Fruit fly (Drosophila melanogaster) whole organism, embryonic: ENCODE data around the gene SerRS-m.
A peak's percentile ranks its signal among the peaks of the same experiment; 100 is the strongest.

ENCODE experiments used
- Blimp-1 ChIP-seq: fragments of 200-800 bp; sonication (Bioruptor generic); optimal IDR thresholded peaks from 3 replicates; lab custom pipeline; 2018; ENCODE audit warnings: missing biosample characterization, missing genetic modification characterization, mild to moderate bottlenecking, moderate library complexity, missing genetic modification reagents
- CG10431 ChIP-seq: fragments of 200-800 bp; sonication (Bioruptor generic); optimal IDR thresholded peaks from 3 replicates; lab custom pipeline; 2018; ENCODE audit warnings: missing biosample characterization, mild to moderate bottlenecking, missing genetic modification characterization
- CG11247 ChIP-seq: fragments of 200-800 bp; sonication (Bioruptor generic); IDR thresholded peaks from 2 replicates; pipeline ENCODE4 v1.3.6; 2022; ENCODE audit warnings: missing biosample characterization, missing genetic modification characterization
- CG11560 ChIP-seq: fragments of 200-800 bp; sonication (Bioruptor generic); IDR thresholded peaks from 3 replicates; pipeline ENCODE4 v1.3.6; 2022; ENCODE audit warnings: missing biosample characterization, missing genetic modification characterization
- CG11723 ChIP-seq: fragments of 200-800 bp; sonication (Bioruptor generic); optimal IDR thresholded peaks from 2 replicates; lab custom pipeline; 2017; ENCODE audit warnings: missing biosample characterization, mild to moderate bottlenecking, missing genetic modification characterization
- CG12104 ChIP-seq: fragments of 200-800 bp; sonication (Bioruptor generic); optimal IDR thresholded peaks from 3 replicates; lab custom pipeline; 2016; ENCODE audit warnings: missing biosample characterization, missing genetic modification characterization
- CG1529 ChIP-seq: fragments of 200-800 bp; sonication (Bioruptor generic); optimal IDR thresholded peaks from 3 replicates; lab custom pipeline; 2018; ENCODE audit warnings: missing biosample characterization, missing genetic modification characterization
- CG2202 ChIP-seq: fragments of 200-800 bp; sonication (Bioruptor generic); optimal IDR thresholded peaks from 2 replicates; lab custom pipeline; 2018; ENCODE audit warnings: missing biosample characterization, mild to moderate bottlenecking, missing genetic modification characterization
- CG33557 ChIP-seq: fragments of 200-800 bp; sonication (Bioruptor generic); optimal IDR thresholded peaks from 2 replicates; lab custom pipeline; 2019; ENCODE audit warnings: missing biosample characterization, mild to moderate bottlenecking, missing genetic modification characterization, moderate library complexity
- CG4328 ChIP-seq: fragments of 200-800 bp; sonication (Bioruptor generic); optimal IDR thresholded peaks from 3 replicates; lab custom pipeline; 2017; ENCODE audit warnings: missing biosample characterization, missing genetic modification reagents, missing genetic modification characterization
- CG6254 ChIP-seq: fragments of 200-800 bp; sonication (Bioruptor generic); optimal IDR thresholded peaks from 3 replicates; lab custom pipeline; 2017; ENCODE audit warnings: mild to moderate bottlenecking, missing biosample characterization, missing genetic modification reagents, missing genetic modification characterization
- CG6854 ChIP-seq: fragments of 200-800 bp; sonication (Bioruptor generic); optimal IDR thresholded peaks from 3 replicates; lab custom pipeline; 2017; ENCODE audit warnings: missing biosample characterization, mild to moderate bottlenecking, missing genetic modification characterization
- CG7786 ChIP-seq: fragments of 200-800 bp; sonication (Bioruptor generic); optimal IDR thresholded peaks from 2 replicates; lab custom pipeline; 2016; ENCODE audit warnings: missing biosample characterization, missing genetic modification characterization
- Camta ChIP-seq: fragments of 200-800 bp; sonication (Bioruptor generic); optimal IDR thresholded peaks from 2 replicates; lab custom pipeline; 2016; ENCODE audit warnings: missing biosample characterization, missing genetic modification characterization
- CkIIα-i1 ChIP-seq: fragments of 200-800 bp; sonication (Bioruptor generic); IDR thresholded peaks from 2 replicates; pipeline ENCODE4 v1.3.6; 2022; ENCODE audit warnings: missing biosample characterization, missing genetic modification characterization
- Doc2 ChIP-seq: fragments of 200-800 bp; sonication (Bioruptor generic); IDR thresholded peaks from 2 replicates; pipeline ENCODE4 v1.3.6; 2022; ENCODE audit warnings: missing biosample characterization, missing genetic modification characterization
- Fer3 ChIP-seq: fragments of 200-800 bp; sonication (Bioruptor generic); optimal IDR thresholded peaks from 2 replicates; lab custom pipeline; 2018; ENCODE audit warnings: missing biosample characterization, mild to moderate bottlenecking, missing genetic modification characterization, moderate library complexity
- Jarid2 ChIP-seq: fragments of 200-800 bp; sonication (Bioruptor generic); optimal IDR thresholded peaks from 3 replicates; lab custom pipeline; 2017; ENCODE audit warnings: mild to moderate bottlenecking, missing biosample characterization, missing genetic modification reagents, missing genetic modification characterization
- Myb ChIP-seq: fragments of 200-800 bp; sonication (Bioruptor generic); optimal IDR thresholded peaks from 2 replicates; lab custom pipeline; 2016; ENCODE audit warnings: missing biosample characterization, missing genetic modification characterization
- Pdp1 ChIP-seq, 2 experiments: fragments of 200-800 bp; sonication (Bioruptor generic); optimal IDR thresholded peaks; 3 replicates each; lab custom pipeline; 2016; ENCODE audit warnings: missing biosample characterization in 2 of 2, missing genetic modification characterization in 2 of 2, mild to moderate bottlenecking in 1 of 2, moderate library complexity in 1 of 2
- Sox100B ChIP-seq: fragments of 200-800 bp; sonication (Bioruptor generic); optimal IDR thresholded peaks from 3 replicates; lab custom pipeline; 2018; ENCODE audit warnings: missing biosample characterization, mild to moderate bottlenecking, missing genetic modification characterization
- Sox102F ChIP-seq: fragments of 200-800 bp; sonication (Bioruptor generic); optimal IDR thresholded peaks from 2 replicates; lab custom pipeline; 2018; ENCODE audit warnings: missing biosample characterization, mild to moderate bottlenecking, missing genetic modification characterization, moderate library complexity
- Taf1 ChIP-seq: fragments of 200-800 bp; sonication (Bioruptor generic); IDR thresholded peaks from 2 replicates; pipeline ENCODE4 v1.3.6; 2022; ENCODE audit warnings: missing biosample characterization, missing genetic modification characterization
- YL-1 ChIP-seq: fragments of 200-800 bp; sonication (Bioruptor generic); optimal IDR thresholded peaks from 3 replicates; lab custom pipeline; 2017; ENCODE audit warnings: missing biosample characterization, mild to moderate bottlenecking, missing genetic modification characterization
- abd-A ChIP-seq: fragments of 200-800 bp; sonication (Bioruptor generic); optimal IDR thresholded peaks from 3 replicates; lab custom pipeline; 2019; ENCODE audit warnings: missing biosample characterization, mild to moderate bottlenecking, missing genetic modification characterization, moderate library complexity
- bbx ChIP-seq: fragments of 200-800 bp; sonication (Bioruptor generic); IDR thresholded peaks from 2 replicates; pipeline ENCODE4 v1.3.6; 2022; ENCODE audit warnings: missing biosample characterization, missing genetic modification characterization; ENCODE audit not compliant: partially characterized antibody
- bowl ChIP-seq: fragments of 200-800 bp; sonication (Bioruptor generic); IDR thresholded peaks from 2 replicates; pipeline ENCODE4 v1.3.6; 2022; ENCODE audit warnings: missing biosample characterization, missing genetic modification characterization
- caup ChIP-seq: fragments of 200-800 bp; sonication (Bioruptor generic); optimal IDR thresholded peaks from 3 replicates; lab custom pipeline; 2017; ENCODE audit warnings: missing biosample characterization, mild to moderate bottlenecking, missing genetic modification characterization, moderate library complexity; ENCODE audit not compliant: severe bottlenecking
- ewg ChIP-seq: fragments of 200-800 bp; sonication (Bioruptor generic); optimal IDR thresholded peaks from 3 replicates; lab custom pipeline; 2017; ENCODE audit warnings: mild to moderate bottlenecking, missing biosample characterization, missing genetic modification reagents, missing genetic modification characterization
- hb ChIP-seq: fragments of 200-800 bp; sonication (Bioruptor generic); IDR thresholded peaks from 3 replicates; pipeline ENCODE4 v1.3.6; 2022; ENCODE audit warnings: missing biosample characterization, missing genetic modification characterization; ENCODE audit not compliant: partially characterized antibody
- hbn ChIP-seq: fragments of 200-800 bp; sonication (Bioruptor generic); IDR thresholded peaks from 2 replicates; pipeline ENCODE4 v1.3.6; 2022; ENCODE audit warnings: missing biosample characterization, missing genetic modification characterization; ENCODE audit not compliant: partially characterized antibody
- jing ChIP-seq: fragments of 200-800 bp; sonication (Bioruptor generic); optimal IDR thresholded peaks from 2 replicates; lab custom pipeline; 2018; ENCODE audit warnings: missing biosample characterization, mild to moderate bottlenecking, missing genetic modification characterization
- kni ChIP-seq: fragments of 200-800 bp; sonication (Bioruptor generic); optimal IDR thresholded peaks from 3 replicates; lab custom pipeline; 2017; ENCODE audit warnings: mild to moderate bottlenecking, missing biosample characterization, missing genetic modification reagents, missing genetic modification characterization
- nau ChIP-seq: fragments of 200-800 bp; sonication (Bioruptor generic); optimal IDR thresholded peaks from 3 replicates; lab custom pipeline; 2017; ENCODE audit warnings: missing biosample characterization, mild to moderate bottlenecking, missing genetic modification characterization, missing genetic modification reagents
- oc ChIP-seq: fragments of 200-800 bp; sonication (Bioruptor generic); optimal IDR thresholded peaks from 2 replicates; lab custom pipeline; 2018; ENCODE audit warnings: missing biosample characterization, mild to moderate bottlenecking, missing genetic modification characterization, moderate library complexity
- pb ChIP-seq: fragments of 200-800 bp; sonication (Bioruptor generic); optimal IDR thresholded peaks from 3 replicates; lab custom pipeline; 2016; ENCODE audit warnings: missing biosample characterization, missing genetic modification characterization
- pfk ChIP-seq: fragments of 200-800 bp; sonication (Bioruptor generic); optimal IDR thresholded peaks from 2 replicates; lab custom pipeline; 2018; ENCODE audit warnings: missing biosample characterization, mild to moderate bottlenecking, missing genetic modification characterization, moderate library complexity
- pnt ChIP-seq: fragments of 200-800 bp; sonication (Bioruptor generic); optimal IDR thresholded peaks from 3 replicates; lab custom pipeline; 2016; ENCODE audit warnings: missing biosample characterization, missing genetic modification characterization
- repo ChIP-seq: fragments of 200-800 bp; sonication (Bioruptor generic); optimal IDR thresholded peaks from 2 replicates; lab custom pipeline; 2016; ENCODE audit warnings: missing biosample characterization, missing genetic modification characterization
- sima ChIP-seq: fragments of 200-800 bp; sonication (Bioruptor generic); optimal IDR thresholded peaks from 2 replicates; lab custom pipeline; 2016; ENCODE audit warnings: missing biosample characterization, missing genetic modification characterization
- sisA ChIP-seq: fragments of 200-800 bp; sonication (Bioruptor generic); IDR thresholded peaks from 2 replicates; pipeline ENCODE4 v1.3.6; 2022; ENCODE audit warnings: missing biosample characterization, missing genetic modification characterization
- sqz ChIP-seq: fragments of 200-800 bp; sonication (Bioruptor generic); optimal IDR thresholded peaks from 3 replicates; lab custom pipeline; 2018; ENCODE audit warnings: missing biosample characterization, mild to moderate bottlenecking, missing genetic modification characterization
- tll ChIP-seq, 2 experiments: fragments of 200-800 bp in 1 of 2; fragments of >200 bp in 1 of 2; sonication (Bioruptor generic) in 1 of 2; optimal IDR thresholded peaks; 2 replicates each; lab custom pipeline; 2017 to 2019; ENCODE audit warnings: missing biosample characterization in 2 of 2, missing genetic modification characterization in 2 of 2, mild to moderate bottlenecking in 1 of 2, moderate library complexity in 1 of 2
- twi ChIP-seq: fragments of 200-800 bp; optimal IDR thresholded peaks from 2 replicates; lab custom pipeline; 2019; ENCODE audit warnings: missing biosample characterization, mild to moderate bottlenecking, missing genetic modification characterization, moderate library complexity
- vnd ChIP-seq: fragments of 200-800 bp; sonication (Bioruptor generic); IDR thresholded peaks from 3 replicates; pipeline ENCODE4 v1.3.6; 2022; ENCODE audit warnings: missing biosample characterization, missing genetic modification characterization; ENCODE audit not compliant: partially characterized antibody
- yki ChIP-seq: fragments of >200 bp; optimal IDR thresholded peaks from 3 replicates; lab custom pipeline; 2018

Gene SerRS-m

dm6 chr3R:15292241-15293004 is 48.0 kb upstream of the SerRS-m start (continued):
- TF ChIP-seq Blimp-1: peak; percentile 12
- no peak for TF ChIP-seq sqz (GFP tag; lab: Kevin White, UChicago)
- TF ChIP-seq Pdp1 (GFP tag; optimal IDR thresholded peaks at IDR 0.05; lab: Kevin White, UChicago): peak in 1 of 2 experiments; percentile 96
- peak; percentile 8 for TF ChIP-seq CG11723
- no peak for TF ChIP-seq hb (GFP tag; lab: Robert Waterston, UW)
- no peak for TF ChIP-seq CG6254 (GFP tag; lab: Kevin White, UChicago)
- no peak for TF ChIP-seq YL-1 (GFP tag; lab: Kevin White, UChicago)
- TF ChIP-seq repo (GFP tag; lab: Kevin White, UChicago): peak; percentile 17
- peak; percentile 25 for TF ChIP-seq Fer3 (tag; lab: Kevin White, UChicago)
- TF ChIP-seq oc (tag; lab: Kevin White, UChicago): peak; percentile 77
- TF ChIP-seq abd-A: peak; percentile 30

- TF ChIP-seq Doc2 (GFP tag; lab: Robert Waterston, UW) (no peak), vnd (GFP tag; lab: Robert Waterston, UW) (no peak), CG10431 (GFP tag; lab: Kevin White, UChicago) (no peak), yki (lab: Kevin White, UChicago) (no peak), sisA (no peak), hbn (GFP tag; lab: Robert Waterston, UW) (no peak), twi (tag; lab: Kevin White, UChicago) (no peak), CG6854 (GFP tag; lab: Kevin White, UChicago) (no peak), pfk (no peak), caup (GFP tag; lab: Kevin White, UChicago) (peak; percentile 8), jing (GFP tag; lab: Kevin White, UChicago) (no peak), Myb (GFP tag; lab: Kevin White, UChicago) (peak; percentile 7), Jarid2 (GFP tag; lab: Kevin White, UChicago) (no peak), tll (GFP tag; optimal IDR thresholded peaks at IDR 0.05; lab: Kevin White, UChicago) (no peak), sima (GFP tag; lab: Kevin White, UChicago) (no peak), CG12104 (GFP tag; lab: Kevin White, UChicago) (no peak), bowl (GFP tag; lab: Robert Waterston, UW) (no peak), Sox100B (GFP tag; lab: Kevin White, UChicago) (peak; percentile 29), CG4328 (no peak), bbx (GFP tag; lab: Robert Waterston, UW) (no peak), kni (GFP tag; lab: Kevin White, UChicago) (no peak), Camta (no peak), Sox102F (GFP tag; lab: Kevin White, UChicago) (peak; percentile 50), CG7786 (GFP tag; lab: Kevin White, UChicago) (no peak), CG1529 (no peak), CG2202 (tag; lab: Kevin White, UChicago) (no peak), nau (GFP tag; lab: Kevin White, UChicago) (no peak), CG11560 (tag; lab: Robert Waterston, UW) (no peak), CG11247 (GFP tag; lab: Robert Waterston, UW) (no peak), Taf1 (GFP tag; lab: Robert Waterston, UW) (no peak), pb (GFP tag; lab: Kevin White, UChicago) (no peak), CG33557 (no peak), CkIIα-i1 (GFP tag; lab: Robert Waterston, UW) (no peak), pnt (peak; percentile 25), ewg (GFP tag; lab: Kevin White, UChicago) (no peak)
Measured at dm6 chr3R:15293005-15293877, 47.2 kb upstream of the SerRS-m start.
